Fruit fly (Drosophila melanogaster) whole organism, embryonic: ENCODE results near the gene CG4452.
A peak's percentile ranks its signal among the peaks of the same experiment; 100 is the strongest.

Experiments used
- Bteb2 ChIP-seq: fragments of 200-800 bp; sonication (Bioruptor generic); optimal IDR thresholded peaks from 2 replicates; lab custom pipeline; 2016; ENCODE audit warnings: missing biosample characterization, missing genetic modification characterization
- CG10543 ChIP-seq: fragments of 200-800 bp; sonication (Bioruptor generic); optimal IDR thresholded peaks from 3 replicates; lab custom pipeline; 2017; ENCODE audit warnings: missing biosample characterization, mild to moderate bottlenecking, missing genetic modification characterization, moderate library complexity
- CG11504 ChIP-seq: fragments of 200-800 bp; sonication (Bioruptor generic); optimal IDR thresholded peaks from 3 replicates; lab custom pipeline; 2019; ENCODE audit warnings: missing biosample characterization, mild to moderate bottlenecking, missing genetic modification characterization, moderate library complexity
- CG11696 ChIP-seq: fragments of 200-800 bp; sonication (Bioruptor generic); IDR thresholded peaks from 2 replicates; pipeline ENCODE4 v1.3.6; 2022; ENCODE audit warnings: missing biosample characterization, missing genetic modification characterization
- CG12744 ChIP-seq: fragments of 200-800 bp; sonication (Bioruptor generic); optimal IDR thresholded peaks from 2 replicates; lab custom pipeline; 2016; ENCODE audit warnings: missing biosample characterization, missing genetic modification characterization
- CG13624 ChIP-seq: fragments of 200-800 bp; sonication (Bioruptor generic); optimal IDR thresholded peaks from 2 replicates; lab custom pipeline; 2016; ENCODE audit warnings: missing biosample characterization, missing genetic modification characterization
- CG14860 ChIP-seq: fragments of 200-800 bp; sonication (Bioruptor generic); IDR thresholded peaks from 3 replicates; pipeline ENCODE4 v1.3.6; 2022; ENCODE audit warnings: missing biosample characterization, missing genetic modification characterization; ENCODE audit not compliant: partially characterized antibody
- CG16779 ChIP-seq: fragments of 200-800 bp; sonication (Bioruptor generic); IDR thresholded peaks from 2 replicates; pipeline ENCODE4 v1.3.6; 2022; ENCODE audit warnings: missing biosample characterization, missing genetic modification characterization
- CG16813 ChIP-seq: fragments of 200-800 bp; sonication (Bioruptor generic); IDR thresholded peaks from 3 replicates; pipeline ENCODE4 v1.3.6; 2022; ENCODE audit warnings: missing biosample characterization, missing genetic modification characterization; ENCODE audit not compliant: partially characterized antibody
- CG16815 ChIP-seq: fragments of 200-800 bp; sonication (Bioruptor generic); optimal IDR thresholded peaks from 3 replicates; lab custom pipeline; 2017; ENCODE audit warnings: missing biosample characterization, mild to moderate bottlenecking, missing genetic modification characterization
- CG3163 ChIP-seq: fragments of 200-800 bp; sonication (Bioruptor generic); optimal IDR thresholded peaks from 3 replicates; lab custom pipeline; 2016; ENCODE audit warnings: missing biosample characterization, missing genetic modification characterization
- CG3281 ChIP-seq: fragments of 200-800 bp; sonication (Bioruptor generic); optimal IDR thresholded peaks from 3 replicates; lab custom pipeline; 2017; ENCODE audit warnings: missing biosample characterization, mild to moderate bottlenecking, missing genetic modification characterization
- CG3407 ChIP-seq: fragments of 200-800 bp; sonication (Bioruptor generic); optimal IDR thresholded peaks from 2 replicates; lab custom pipeline; 2018; ENCODE audit warnings: missing biosample characterization, mild to moderate bottlenecking, missing genetic modification characterization
- CG42726 ChIP-seq: fragments of 200-800 bp; sonication (Bioruptor generic); IDR thresholded peaks from 2 replicates; pipeline ENCODE4 v1.3.6; 2022; ENCODE audit warnings: missing biosample characterization, missing genetic modification characterization; ENCODE audit not compliant: partially characterized antibody
- CG4404 ChIP-seq: fragments of 200-800 bp; sonication (Bioruptor generic); IDR thresholded peaks from 2 replicates; pipeline ENCODE4 v1.3.6; 2022; ENCODE audit warnings: missing biosample characterization, missing genetic modification characterization
- CG5953 ChIP-seq: fragments of 200-800 bp; sonication (Bioruptor generic); IDR thresholded peaks from 2 replicates; pipeline ENCODE4 v1.3.6; 2022; ENCODE audit warnings: missing biosample characterization, missing genetic modification characterization
- CG9932 ChIP-seq: fragments of 200-800 bp; sonication (Bioruptor generic); IDR thresholded peaks from 2 replicates; pipeline ENCODE4 v1.3.6; 2022; ENCODE audit warnings: missing biosample characterization, missing genetic modification characterization
- CkIIα-i1 ChIP-seq: fragments of 200-800 bp; sonication (Bioruptor generic); IDR thresholded peaks from 2 replicates; pipeline ENCODE4 v1.3.6; 2022; ENCODE audit warnings: missing biosample characterization, missing genetic modification characterization
- CrebB ChIP-seq: fragments of 200-800 bp; sonication (Bioruptor generic); optimal IDR thresholded peaks from 3 replicates; lab custom pipeline; 2018; ENCODE audit warnings: missing biosample characterization, mild to moderate bottlenecking, missing genetic modification characterization
- Dad ChIP-seq: fragments of 200-800 bp; sonication (Bioruptor generic); optimal IDR thresholded peaks from 3 replicates; lab custom pipeline; 2016; ENCODE audit warnings: missing biosample characterization, missing genetic modification characterization
- Drgx ChIP-seq: fragments of 200-800 bp; sonication (Bioruptor generic); IDR thresholded peaks from 2 replicates; pipeline ENCODE4 v1.3.6; 2022; ENCODE audit warnings: missing biosample characterization, missing genetic modification characterization
- HLH54F ChIP-seq: fragments of 200-800 bp; sonication (Bioruptor generic); optimal IDR thresholded peaks from 3 replicates; lab custom pipeline; 2016; ENCODE audit warnings: missing biosample characterization, missing genetic modification characterization
- Hr78 ChIP-seq, 2 experiments: fragments of 200-800 bp in 1 of 2; fragments of >200 bp in 1 of 2; sonication (Bioruptor generic) in 1 of 2; optimal IDR thresholded peaks; 2 replicates each; lab custom pipeline; 2017 to 2019; ENCODE audit warnings: missing biosample characterization in 2 of 2, missing genetic modification characterization in 2 of 2, mild to moderate bottlenecking in 1 of 2, moderate library complexity in 1 of 2
- NC2α ChIP-seq: fragments of 200-800 bp; sonication (Bioruptor generic); optimal IDR thresholded peaks from 2 replicates; lab custom pipeline; 2016; ENCODE audit warnings: missing biosample characterization, missing genetic modification characterization
- Sox100B ChIP-seq: fragments of 200-800 bp; sonication (Bioruptor generic); optimal IDR thresholded peaks from 3 replicates; lab custom pipeline; 2018; ENCODE audit warnings: missing biosample characterization, mild to moderate bottlenecking, missing genetic modification characterization
- Stat92E ChIP-seq, 3 experiments: fragments of >200 bp in 2 of 3; fragments of 200-800 bp in 1 of 3; sonication (Bioruptor generic) in 1 of 3; optimal IDR thresholded peaks; 2 replicates each; lab custom pipeline; 2017 to 2019; ENCODE audit warnings: missing biosample characterization in 3 of 3, missing genetic modification characterization in 3 of 3, mild to moderate bottlenecking in 1 of 3, moderate library complexity in 1 of 3
- Xrp1 ChIP-seq: fragments of 200-800 bp; sonication (Bioruptor generic); IDR thresholded peaks from 2 replicates; pipeline ENCODE4 v1.3.6; 2022; ENCODE audit warnings: missing biosample characterization, missing genetic modification characterization
- amos ChIP-seq: fragments of 200-800 bp; sonication (Bioruptor generic); IDR thresholded peaks from 2 replicates; pipeline ENCODE4 v1.3.6; 2022; ENCODE audit warnings: missing biosample characterization, missing genetic modification characterization; ENCODE audit not compliant: partially characterized antibody
- chn ChIP-seq: fragments of 200-800 bp; sonication (Bioruptor generic); optimal IDR thresholded peaks from 2 replicates; lab custom pipeline; 2016; ENCODE audit warnings: missing biosample characterization, missing genetic modification characterization
- croc ChIP-seq: fragments of 200-800 bp; sonication (Bioruptor generic); conservative IDR thresholded peaks from 3 replicates; pipeline ENCODE4 v1.3.6; 2022; ENCODE audit warnings: missing biosample characterization, missing genetic modification characterization
- ems ChIP-seq: fragments of 200-800 bp; sonication (Bioruptor generic); optimal IDR thresholded peaks from 3 replicates; lab custom pipeline; 2016; ENCODE audit warnings: missing biosample characterization, missing genetic modification characterization
- en ChIP-seq: fragments of 200-800 bp; sonication (Bioruptor generic); optimal IDR thresholded peaks from 2 replicates; lab custom pipeline; 2016; ENCODE audit warnings: missing biosample characterization, missing genetic modification characterization
- fd96Cb ChIP-seq: fragments of 200-800 bp; sonication (Bioruptor generic); optimal IDR thresholded peaks from 2 replicates; lab custom pipeline; 2018; ENCODE audit warnings: missing biosample characterization, mild to moderate bottlenecking, missing genetic modification characterization, moderate library complexity
- gcm ChIP-seq: fragments of 200-800 bp; sonication (Bioruptor generic); optimal IDR thresholded peaks from 2 replicates; lab custom pipeline; 2019; ENCODE audit warnings: missing biosample characterization, mild to moderate bottlenecking, missing genetic modification characterization, moderate library complexity
- lov ChIP-seq, 2 experiments: fragments of 200-800 bp in 1 of 2; fragments of >200 bp in 1 of 2; sonication (Bioruptor generic) in 1 of 2; IDR thresholded peaks in 1 of 2; optimal IDR thresholded peaks in 1 of 2; 2 replicates in 1 of 2; 3 replicates in 1 of 2; pipeline versions ENCODE4 v1.3.6 to Lab custom; 2017 to 2022; ENCODE audit warnings: missing biosample characterization in 1 of 2, missing genetic modification characterization in 1 of 2
- nau ChIP-seq: fragments of 200-800 bp; sonication (Bioruptor generic); optimal IDR thresholded peaks from 3 replicates; lab custom pipeline; 2017; ENCODE audit warnings: missing biosample characterization, mild to moderate bottlenecking, missing genetic modification characterization, missing genetic modification reagents
- pb ChIP-seq: fragments of 200-800 bp; sonication (Bioruptor generic); optimal IDR thresholded peaks from 3 replicates; lab custom pipeline; 2016; ENCODE audit warnings: missing biosample characterization, missing genetic modification characterization
- prd ChIP-seq, 3 experiments: fragments of >200 bp in 2 of 3; fragments of 200-800 bp in 1 of 3; sonication (Bioruptor generic) in 1 of 3; optimal IDR thresholded peaks in 2 of 3; IDR thresholded peaks in 1 of 3; 2 replicates in 2 of 3; 3 replicates in 1 of 3; pipeline versions ENCODE4 v1.3.6 to Lab custom; 2017 to 2022; ENCODE audit warnings: missing biosample characterization in 1 of 3, missing genetic modification characterization in 1 of 3
- run ChIP-seq: fragments of 200-800 bp; sonication (Bioruptor generic); optimal IDR thresholded peaks from 3 replicates; lab custom pipeline; 2018; ENCODE audit warnings: missing biosample characterization, mild to moderate bottlenecking, missing genetic modification characterization
- sc ChIP-seq, 3 experiments: fragments of >200 bp in 2 of 3; fragments of 200-800 bp in 1 of 3; sonication (Bioruptor generic) in 1 of 3; optimal IDR thresholded peaks; 2 replicates in 2 of 3; 3 replicates in 1 of 3; lab custom pipeline; 2017; ENCODE audit warnings: mild to moderate bottlenecking in 1 of 3, missing biosample characterization in 1 of 3, missing genetic modification characterization in 1 of 3, missing genetic modification reagents in 1 of 3
- scrt ChIP-seq: fragments of 200-800 bp; sonication (Bioruptor generic); optimal IDR thresholded peaks from 2 replicates; lab custom pipeline; 2018; ENCODE audit warnings: missing biosample characterization, mild to moderate bottlenecking, missing genetic modification characterization, moderate library complexity
- shn ChIP-seq: fragments of 200-800 bp; sonication (Bioruptor generic); optimal IDR thresholded peaks from 3 replicates; lab custom pipeline; 2016; ENCODE audit warnings: missing biosample characterization, missing genetic modification characterization
- sim ChIP-seq: fragments of 200-800 bp; sonication (Bioruptor generic); IDR thresholded peaks from 2 replicates; pipeline ENCODE4 v1.3.6; 2022; ENCODE audit warnings: missing biosample characterization, missing genetic modification characterization
- sisA ChIP-seq: fragments of 200-800 bp; sonication (Bioruptor generic); IDR thresholded peaks from 2 replicates; pipeline ENCODE4 v1.3.6; 2022; ENCODE audit warnings: missing biosample characterization, missing genetic modification characterization
- sna ChIP-seq: fragments of 200-800 bp; sonication (Bioruptor generic); IDR thresholded peaks from 2 replicates; pipeline ENCODE4 v1.3.6; 2022; ENCODE audit warnings: missing biosample characterization, missing genetic modification characterization; ENCODE audit not compliant: partially characterized antibody
- zf30C ChIP-seq: fragments of 200-800 bp; sonication (Bioruptor generic); optimal IDR thresholded peaks from 3 replicates; lab custom pipeline; 2018; ENCODE audit warnings: missing biosample characterization, mild to moderate bottlenecking, missing genetic modification characterization
- zfh1 ChIP-seq: fragments of 200-800 bp; sonication (Bioruptor generic); IDR thresholded peaks from 3 replicates; pipeline ENCODE4 v1.3.6; 2022; ENCODE audit warnings: missing biosample characterization, missing genetic modification characterization

CG4452 gene

DNA sequence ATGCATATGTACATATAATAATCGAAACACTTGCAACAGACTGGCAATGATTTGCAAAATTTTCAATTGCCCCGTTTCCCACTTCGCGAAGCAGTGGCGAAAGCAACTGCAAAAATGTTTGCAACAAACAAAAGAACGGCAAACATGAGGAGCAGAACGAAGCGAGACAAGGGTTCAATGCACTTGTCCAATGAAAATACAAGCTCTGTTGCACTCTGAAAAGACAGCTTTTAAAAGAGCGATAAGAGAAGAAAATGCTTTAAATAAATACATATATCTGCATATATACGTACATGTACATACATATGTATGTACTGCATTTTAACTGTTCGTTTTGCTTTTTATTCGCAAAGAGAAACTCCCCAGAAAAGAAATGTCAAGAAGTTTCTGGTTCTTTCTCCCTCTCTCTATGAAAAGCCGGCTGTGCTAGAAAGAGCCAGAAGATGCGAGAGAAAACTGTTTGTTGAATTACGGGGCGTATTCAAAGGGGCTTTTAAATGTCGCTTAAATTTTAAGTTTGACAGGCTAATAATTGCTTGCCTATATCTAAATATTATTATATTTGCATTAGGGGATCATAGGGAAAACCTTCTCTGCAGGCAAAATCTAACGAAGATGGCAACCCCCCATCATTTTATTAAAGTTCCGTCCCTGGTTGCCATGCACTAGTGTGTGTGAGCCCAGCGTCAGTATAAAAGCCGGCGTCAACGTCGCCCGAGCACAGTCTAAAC lies 16.3 kb downstream of the CG4452 start, which contains the start of gene Hsp27 (continued):
- peak; percentile 97 for TF ChIP-seq Sox100B (GFP tag; lab: Kevin White, UChicago)
- TF ChIP-seq CG12744 (GFP tag; lab: Kevin White, UChicago), result peak; percentile 79
- peak; percentile 97 for TF ChIP-seq CG16779
- TF ChIP-seq CG14860 (GFP tag; lab: Robert Waterston, UW), result no peak
- peak; percentile 99 for TF ChIP-seq zfh1 (GFP tag; lab: Robert Waterston, UW)
- TF ChIP-seq amos (GFP tag; lab: Robert Waterston, UW), result no peak; the same call in 1 of the 2 replicates
- no peak for TF ChIP-seq prd (optimal IDR thresholded peaks at IDR 0.05; lab: Kevin White, UChicago)
- TF ChIP-seq prd (GFP tag; IDR thresholded peaks at IDR 0.05; lab: Robert Waterston, UW), result peak; percentile 99
- peak; percentile 99 for TF ChIP-seq ems (GFP tag; lab: Kevin White, UChicago)
- TF ChIP-seq CG9932 (GFP tag; lab: Robert Waterston, UW), result peak; percentile 96
- peak; percentile 65 for TF ChIP-seq NC2α (GFP tag; lab: Kevin White, UChicago)
- peak; percentile 99 for TF ChIP-seq CG4404 (GFP tag; lab: Robert Waterston, UW)
- peak; percentile 96 for TF ChIP-seq chn (GFP tag; lab: Kevin White, UChicago)
- TF ChIP-seq CG11504 (tag; lab: Kevin White, UChicago), result peak; percentile 97
- TF ChIP-seq CG11696, result peak; percentile 93
- TF ChIP-seq en (GFP tag; lab: Kevin White, UChicago), result peak; percentile 65
- TF ChIP-seq sna (GFP tag; lab: Robert Waterston, UW), result no peak
- TF ChIP-seq CkIIα-i1, result peak; percentile 82
- peak; percentile 97 for TF ChIP-seq CG5953 (GFP tag; lab: Robert Waterston, UW)
- TF ChIP-seq gcm (GFP tag; lab: Kevin White, UChicago), result peak; percentile 97
- TF ChIP-seq sim (GFP tag; lab: Robert Waterston, UW), result peak; percentile 97
- no peak for TF ChIP-seq zf30C (GFP tag; lab: Kevin White, UChicago)
- TF ChIP-seq CG13624 (GFP tag; lab: Kevin White, UChicago), result peak; percentile 96
- no peak for TF ChIP-seq CG16813
- peak; percentile 74 for TF ChIP-seq shn (GFP tag; lab: Kevin White, UChicago)
- TF ChIP-seq CG16815 (GFP tag; lab: Kevin White, UChicago), result peak; percentile 97
- TF ChIP-seq Dad (GFP tag; lab: Kevin White, UChicago), result peak; percentile 96
- peak; percentile 74 for TF ChIP-seq CG10543 (GFP tag; lab: Kevin White, UChicago)
- TF ChIP-seq Hr78 (GFP tag; optimal IDR thresholded peaks at IDR 0.05; lab: Kevin White, UChicago), result peak in 1 of 2 experiments; percentile 92
- TF ChIP-seq croc (GFP tag; lab: Robert Waterston, UW), result peak; percentile 98
- peak; percentile 98 for TF ChIP-seq CG3407 (GFP tag; lab: Kevin White, UChicago)
- TF ChIP-seq Stat92E (GFP tag; optimal IDR thresholded peaks at IDR 0.05; lab: Kevin White, UChicago), result peak in 1 of 3 experiments; percentile 94
- TF ChIP-seq sisA (GFP tag; lab: Robert Waterston, UW), result peak; percentile 99
- peak; percentile 97 for TF ChIP-seq CG3281 (GFP tag; lab: Kevin White, UChicago)
- TF ChIP-seq scrt (GFP tag; lab: Kevin White, UChicago), result peak; percentile 95
- TF ChIP-seq nau (GFP tag; lab: Kevin White, UChicago), result peak; percentile 99
- TF ChIP-seq Bteb2, result peak; percentile 94
- peak; percentile 95 for TF ChIP-seq run (tag; lab: Kevin White, UChicago)
- TF ChIP-seq fd96Cb (tag; lab: Kevin White, UChicago), result peak; percentile 99
- TF ChIP-seq CG3163 (GFP tag; lab: Kevin White, UChicago), result peak; percentile 69
- TF ChIP-seq Xrp1 (GFP tag; lab: Robert Waterston, UW), result peak; percentile 99
- TF ChIP-seq CrebB (tag; lab: Kevin White, UChicago), result peak; percentile 93
- peak; percentile 33; the same call in 1 of the 2 replicates for TF ChIP-seq CG42726
- no peak for TF ChIP-seq sc (optimal IDR thresholded peaks at IDR 0.05; lab: Kevin White, UChicago)
- peak; percentile 98 for TF ChIP-seq sc (GFP tag; optimal IDR thresholded peaks at IDR 0.05; lab: Kevin White, UChicago)
- peak; percentile 86 for TF ChIP-seq HLH54F (GFP tag; lab: Kevin White, UChicago)
- TF ChIP-seq pb (GFP tag; lab: Kevin White, UChicago), result peak; percentile 91
- TF ChIP-seq Drgx (GFP tag; lab: Robert Waterston, UW), result peak; percentile 100
- TF ChIP-seq lov (optimal IDR thresholded peaks at IDR 0.05; lab: Kevin White, UChicago), result no peak
- TF ChIP-seq lov (GFP tag; IDR thresholded peaks at IDR 0.05; lab: Robert Waterston, UW), result peak; percentile 98
